Worm (Caenorhabditis elegans): Measurements from ENCODE around the gene Y14H12B.1.

DNA sequence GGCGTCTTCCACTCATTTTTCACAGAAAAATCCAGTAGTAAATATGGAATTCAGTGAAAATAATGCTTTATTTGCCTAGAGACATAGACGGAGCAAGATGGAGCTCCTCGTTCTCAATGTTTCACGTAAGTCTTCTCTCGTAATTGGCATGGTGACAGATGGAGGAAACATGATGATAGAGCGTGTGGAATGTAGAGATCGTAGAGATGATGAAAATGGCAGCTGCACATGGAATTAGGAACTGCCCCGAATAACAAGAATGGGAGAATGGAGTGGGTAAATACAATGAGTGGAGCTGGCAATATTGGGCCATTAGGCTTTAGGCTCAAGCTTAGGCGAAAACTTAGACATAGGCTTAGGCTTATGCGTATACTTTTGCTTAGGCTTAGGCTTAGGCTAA is 40.7 kb downstream of the Y14H12B.1 start, which contains the start of gene cank-26:
- no peak for TF ChIP-seq snpc-3.4 (tag; optimal IDR thresholded peaks at IDR 0.05)
- no peak for TF ChIP-seq lin-35 (GFP tag; optimal IDR thresholded peaks at IDR 0.05)
- TF ChIP-seq unc-130 (GFP tag; optimal IDR thresholded peaks at IDR 0.05) = no peak
- no peak for TF ChIP-seq snpc-4 (GFP tag; optimal IDR thresholded peaks at IDR 0.05)
- TF ChIP-seq snpc-4 (tag; optimal IDR thresholded peaks at IDR 0.05) = no peak
- TF ChIP-seq nfya-1 (tag; optimal IDR thresholded peaks at IDR 0.05; ENCODE audit: borderline replicate concordance, insufficient read depth) = no peak
- TF ChIP-seq mes-4 (tag; optimal IDR thresholded peaks at IDR 0.05) = no peak
- TF ChIP-seq bed-1 (GFP tag; IDR thresholded peaks at IDR 0.05) = no peak
- TF ChIP-seq tbx-9 (tag; optimal IDR thresholded peaks at IDR 0.05; ENCODE audit: borderline replicate concordance) = no peak
- no peak for TF ChIP-seq F37B4.10 (GFP tag; IDR thresholded peaks at IDR 0.05)
- TF ChIP-seq nhr-90 (tag; optimal IDR thresholded peaks at IDR 0.05) = no peak
- no peak for TF ChIP-seq F49E8.2 (tag; optimal IDR thresholded peaks at IDR 0.05; ENCODE audit: insufficient read depth)
- TF ChIP-seq pbrm-1 (GFP tag; IDR thresholded peaks at IDR 0.05) = no peak

Data from whole organism, young adult.